Worm (Caenorhabditis elegans): ENCODE measurements around the gene col-133.

- no peak for TF ChIP-seq nhr-12 (tag; optimal IDR thresholded peaks at IDR 0.05)
- TF ChIP-seq ztf-11 (tag; optimal IDR thresholded peaks at IDR 0.05): no peak
- TF ChIP-seq lsy-2 (tag; optimal IDR thresholded peaks at IDR 0.05): peak; percentile 81 to 92
Measured at ce11 chrIV:14070992-14071289, 28.2 kb downstream of the col-133 start.

Measured in whole organism, L2 larva.